Worm (Caenorhabditis elegans) whole organism, mixed stage, embryonic: ENCODE measurements around the gene H06A10.1.

Source experiments
- M03D4.4 ChIP-seq: sonication (generic microtip); optimal IDR thresholded peaks from 2 replicates; lab custom pipeline; 2017; ENCODE audit warnings: mild to moderate bottlenecking, missing genetic modification characterization, missing compliant biosample characterization
- elt-1 ChIP-seq: sonication (generic microtip); optimal IDR thresholded peaks from 2 replicates; lab custom pipeline; 2017; ENCODE audit warnings: missing genetic modification characterization, mild to moderate bottlenecking, missing compliant biosample characterization, antibody characterized with exemption, moderate library complexity, borderline replicate concordance; ENCODE audit not compliant: insufficient read depth
- mep-1 ChIP-seq: fragments of 150-350 bp; optimal IDR thresholded peaks from 2 replicates; lab custom pipeline; 2017; ENCODE audit warnings: missing biosample characterization, missing genetic modification reagents, missing genetic modification characterization, inconsistent platforms
- nhr-76 ChIP-seq: sonication (generic microtip); optimal IDR thresholded peaks from 2 replicates; lab custom pipeline; 2017; ENCODE audit warnings: missing biosample characterization, missing genetic modification characterization
- pha-4 ChIP-seq: fragments of 150-350 bp; optimal IDR thresholded peaks from 2 replicates; lab custom pipeline; 2018; ENCODE audit warnings: missing biosample characterization, missing genetic modification reagents, missing genetic modification characterization

- TF ChIP-seq elt-1 = no peak
- no peak for TF ChIP-seq nhr-76 (tag; lab: Kevin White, UChicago)
- TF ChIP-seq M03D4.4 (tag; lab: Kevin White, UChicago) = no peak
- no peak for TF ChIP-seq pha-4 (tag; lab: Kevin White, UChicago)
- TF ChIP-seq mep-1 (tag; lab: Kevin White, UChicago) = no peak
Measured at ce11 chrX:13510997-13511396, 3.7 kb downstream of the H06A10.1 start, which contains the start of gene col-185.
